Worm (Caenorhabditis elegans) whole organism, L3 larva: ENCODE results near the gene nas-21.

ENCODE experiments used
- ZK546.5 ChIP-seq: sonication (generic microtip); optimal IDR thresholded peaks from 2 replicates; lab custom pipeline; 2017; ENCODE audit warnings: missing biosample characterization, missing genetic modification characterization
- aly-2 ChIP-seq: fragments of 150-350 bp; optimal IDR thresholded peaks from 2 replicates; lab custom pipeline; 2014; ENCODE audit warnings: missing biosample characterization, missing genetic modification characterization
- ama-1 ChIP-seq: fragments of 150-350 bp; optimal IDR thresholded peaks from 2 replicates; lab custom pipeline; 2018
- ceh-28 ChIP-seq: fragments of 150-350 bp; optimal IDR thresholded peaks from 2 replicates; lab custom pipeline; 2014; ENCODE audit warnings: missing biosample characterization, missing genetic modification reagents, missing genetic modification characterization
- ceh-82 ChIP-seq: fragments of 150-350 bp; optimal IDR thresholded peaks from 2 replicates; lab custom pipeline; 2014; ENCODE audit warnings: missing biosample characterization, missing genetic modification characterization
- ceh-9 ChIP-seq: sonication (generic microtip); optimal IDR thresholded peaks from 2 replicates; lab custom pipeline; 2018; ENCODE audit warnings: missing biosample characterization, missing genetic modification characterization
- egl-27 ChIP-seq: sonication (generic microtip); optimal IDR thresholded peaks from 4 replicates; lab custom pipeline; 2017; ENCODE audit warnings: missing biosample characterization, missing genetic modification reagents, missing genetic modification characterization
- egl-5 ChIP-seq: fragments of 150-350 bp; optimal IDR thresholded peaks from 2 replicates; lab custom pipeline; 2017; ENCODE audit warnings: missing biosample characterization, missing genetic modification reagents, missing genetic modification characterization, inconsistent platforms
- elt-1 ChIP-seq: fragments of 150-350 bp; optimal IDR thresholded peaks from 2 replicates; lab custom pipeline; 2014; ENCODE audit warnings: missing biosample characterization, missing genetic modification characterization
- elt-2 ChIP-seq: sonication (generic microtip); optimal IDR thresholded peaks from 2 replicates; lab custom pipeline; 2016; ENCODE audit warnings: missing genetic modification reagents, mild to moderate bottlenecking, missing genetic modification characterization, missing compliant biosample characterization
- elt-3 ChIP-seq, 3 experiments: fragments of 150-350 bp in 1 of 3; sonication (generic microtip) in 2 of 3; optimal IDR thresholded peaks; 2 replicates in 2 of 3; 4 replicates in 1 of 3; lab custom pipeline; 2014 to 2017; ENCODE audit warnings: missing biosample characterization in 3 of 3, missing genetic modification characterization in 3 of 3
- fkh-10 ChIP-seq: sonication (generic microtip); optimal IDR thresholded peaks from 2 replicates; lab custom pipeline; 2017; ENCODE audit warnings: missing biosample characterization, missing genetic modification reagents, missing genetic modification characterization
- fos-1 ChIP-seq: fragments of 150-350 bp; optimal IDR thresholded peaks from 2 replicates; lab custom pipeline; 2014; ENCODE audit warnings: missing biosample characterization, missing genetic modification characterization
- hmg-11 ChIP-seq: sonication (generic microtip); optimal IDR thresholded peaks from 2 replicates; lab custom pipeline; 2016; ENCODE audit warnings: missing genetic modification characterization, missing compliant biosample characterization
- jun-1 ChIP-seq: fragments of 150-350 bp; optimal IDR thresholded peaks from 2 replicates; lab custom pipeline; 2014; ENCODE audit warnings: missing biosample characterization, missing genetic modification reagents, missing genetic modification characterization
- lin-15B ChIP-seq: fragments of 150-350 bp; optimal IDR thresholded peaks from 2 replicates; lab custom pipeline; 2014; ENCODE audit warnings: missing biosample characterization, missing genetic modification characterization
- lin-39 ChIP-seq: fragments of 150-350 bp; optimal IDR thresholded peaks from 2 replicates; lab custom pipeline; 2018; ENCODE audit warnings: missing biosample characterization, missing genetic modification reagents, missing genetic modification characterization
- lsy-12 ChIP-seq: sonication (generic microtip); optimal IDR thresholded peaks from 2 replicates; lab custom pipeline; 2016; ENCODE audit warnings: mild to moderate bottlenecking, missing genetic modification characterization, missing compliant biosample characterization
- mml-1 ChIP-seq: fragments of 150-350 bp; sonication (generic microtip); optimal IDR thresholded peaks from 3 replicates; lab custom pipeline; 2014; ENCODE audit warnings: missing biosample characterization, missing genetic modification characterization
- nfya-1 ChIP-seq: sonication (generic microtip); optimal IDR thresholded peaks from 2 replicates; lab custom pipeline; 2017; ENCODE audit warnings: missing genetic modification characterization, mild to moderate bottlenecking, missing compliant biosample characterization, antibody characterized with exemption, moderate library complexity; ENCODE audit not compliant: insufficient read depth
- nhr-12 ChIP-seq: fragments of 150-350 bp; optimal IDR thresholded peaks from 2 replicates; lab custom pipeline; 2014; ENCODE audit warnings: missing biosample characterization, missing genetic modification characterization
- nhr-23 ChIP-seq: fragments of 150-350 bp; optimal IDR thresholded peaks from 2 replicates; lab custom pipeline; 2014; ENCODE audit warnings: missing biosample characterization, missing genetic modification reagents, missing genetic modification characterization
- nhr-237 ChIP-seq: fragments of 150-350 bp; optimal IDR thresholded peaks from 2 replicates; lab custom pipeline; 2014; ENCODE audit warnings: missing biosample characterization, missing genetic modification characterization
- nhr-25 ChIP-seq: sonication (generic microtip); optimal IDR thresholded peaks from 2 replicates; lab custom pipeline; 2017; ENCODE audit warnings: missing biosample characterization, missing genetic modification characterization
- nhr-28 ChIP-seq: fragments of 150-350 bp; optimal IDR thresholded peaks from 2 replicates; lab custom pipeline; 2014; ENCODE audit warnings: missing biosample characterization, missing genetic modification characterization
- nhr-67 ChIP-seq: fragments of 150-350 bp; optimal IDR thresholded peaks from 2 replicates; lab custom pipeline; 2014; ENCODE audit warnings: missing biosample characterization, missing genetic modification characterization
- pqm-1 ChIP-seq: fragments of 150-350 bp; optimal IDR thresholded peaks from 2 replicates; lab custom pipeline; 2017; ENCODE audit warnings: missing biosample characterization, missing genetic modification characterization, inconsistent platforms
- sea-2 ChIP-seq: fragments of 150-350 bp; sonication (generic microtip); optimal IDR thresholded peaks from 4 replicates; lab custom pipeline; 2014; ENCODE audit warnings: missing biosample characterization, missing genetic modification reagents, missing genetic modification characterization
- skn-1 ChIP-seq: fragments of 150-350 bp; optimal IDR thresholded peaks from 2 replicates; lab custom pipeline; 2014; ENCODE audit warnings: missing biosample characterization, missing genetic modification characterization
- snpc-4 ChIP-seq: fragments of 150-350 bp; optimal IDR thresholded peaks from 2 replicates; lab custom pipeline; 2014; ENCODE audit warnings: missing biosample characterization, missing genetic modification characterization
- tbx-2 ChIP-seq: sonication (generic microtip); optimal IDR thresholded peaks from 2 replicates; lab custom pipeline; 2016; ENCODE audit warnings: mild to moderate bottlenecking, missing genetic modification characterization, missing compliant biosample characterization
- unc-62 ChIP-seq: fragments of 150-350 bp; sonication (generic microtip); optimal IDR thresholded peaks from 4 replicates; lab custom pipeline; 2014; ENCODE audit warnings: missing biosample characterization, missing genetic modification reagents, missing genetic modification characterization
- ztf-4 ChIP-seq: fragments of 150-350 bp; optimal IDR thresholded peaks from 2 replicates; lab custom pipeline; 2014; ENCODE audit warnings: missing biosample characterization, missing genetic modification characterization

The nas-21 gene

DNA sequence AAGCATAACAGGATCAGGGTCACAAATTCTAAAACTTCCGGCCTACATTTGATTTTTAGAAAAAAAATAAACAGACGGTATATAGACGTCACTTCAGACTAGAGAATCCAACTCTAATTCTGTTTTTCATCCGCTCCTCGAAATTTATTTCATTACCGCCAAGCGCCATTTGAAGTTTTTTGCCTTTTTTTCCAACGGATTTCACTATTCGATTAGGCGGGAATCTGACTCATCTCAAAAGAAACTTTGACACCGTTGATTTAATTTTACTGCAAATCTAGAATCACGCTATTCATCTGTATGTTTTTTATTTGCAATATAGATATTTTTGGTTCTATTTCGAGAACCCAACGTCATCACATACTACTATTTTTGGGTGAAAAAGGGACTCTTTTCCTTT is 41.5 kb upstream of the nas-21 start:
- no peak for TF ChIP-seq ceh-28
- peak; percentile 72 for TF ChIP-seq fkh-10 (GFP tag; lab: Kevin White, UChicago)

DNA sequence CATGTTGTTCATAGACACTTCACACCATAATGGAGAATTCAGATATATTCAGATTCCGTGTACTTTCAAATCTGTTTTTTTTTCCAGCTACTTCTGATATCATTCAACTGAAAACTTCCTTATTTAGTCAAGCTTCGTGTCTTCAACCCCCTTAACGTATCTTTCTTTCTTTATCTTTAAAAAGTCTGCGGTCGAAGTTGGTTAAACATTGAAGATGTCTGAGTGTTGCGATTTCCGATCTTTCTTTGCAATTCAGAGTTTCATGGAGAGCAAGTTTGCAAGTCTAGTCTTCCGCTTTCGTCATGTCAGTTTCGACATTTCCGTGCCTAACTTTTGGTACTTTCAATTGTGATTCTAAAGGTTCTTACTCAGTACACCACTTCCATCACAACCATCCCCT is 37.1 kb upstream of the nas-21 start:
- no peak for TF ChIP-seq nhr-28 (tag; lab: Kevin White, UChicago)
- TF ChIP-seq nhr-237 (tag; lab: Kevin White, UChicago): no peak
- TF ChIP-seq elt-2 (tag; lab: Kevin White, UChicago): no peak
- no peak for TF ChIP-seq nhr-25 (tag; lab: Kevin White, UChicago)
- no peak for TF ChIP-seq jun-1 (tag; lab: Kevin White, UChicago)
- TF ChIP-seq tbx-2: no peak
- no peak for TF ChIP-seq ceh-82 (tag; lab: Kevin White, UChicago)
- TF ChIP-seq skn-1 (tag; lab: Kevin White, UChicago): no peak
- TF ChIP-seq nhr-67 (tag; lab: Kevin White, UChicago): no peak
- TF ChIP-seq ZK546.5 (tag; lab: Kevin White, UChicago): no peak
- TF ChIP-seq fkh-10 (GFP tag; lab: Kevin White, UChicago): no peak
- no peak for TF ChIP-seq lin-15B (tag; lab: Kevin White, UChicago)

DNA sequence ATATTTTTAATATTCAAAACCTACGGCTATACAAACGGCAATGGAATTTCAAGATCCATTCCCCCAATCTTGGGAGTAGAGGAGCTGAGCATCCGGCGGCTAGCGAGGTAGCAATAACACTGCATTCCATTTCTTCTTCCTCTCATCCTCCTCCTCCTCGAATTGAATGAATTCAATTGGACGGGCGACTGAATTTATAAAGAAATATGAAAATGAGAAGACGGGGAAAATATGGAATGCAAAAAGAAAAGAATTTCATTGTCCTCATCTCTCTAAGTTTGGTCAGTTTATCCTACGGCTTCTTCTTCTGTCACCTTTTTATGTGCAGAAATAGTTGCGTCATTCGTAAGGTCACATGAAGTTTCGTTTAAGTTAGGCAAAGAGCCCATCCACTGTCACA is 36.0 kb upstream of the nas-21 start:
- TF ChIP-seq aly-2 (tag; lab: Kevin White, UChicago) (no peak), elt-2 (tag; lab: Kevin White, UChicago) (no peak), ama-1 (no peak), nhr-23 (tag; lab: Kevin White, UChicago) (no peak), skn-1 (tag; lab: Kevin White, UChicago) (no peak), nfya-1 (tag; lab: Kevin White, UChicago) (no peak), fkh-10 (GFP tag; lab: Kevin White, UChicago) (no peak), nhr-67 (tag; lab: Kevin White, UChicago) (no peak), nhr-12 (tag; lab: Kevin White, UChicago) (no peak), elt-3 (tag; optimal IDR thresholded peaks at IDR 0.05; lab: Kevin White, UChicago) (no peak), lsy-12 (no peak), lin-39 (tag; lab: Kevin White, UChicago) (no peak), fos-1 (no peak), lin-15B (tag; lab: Kevin White, UChicago) (no peak), ztf-4 (tag; lab: Kevin White, UChicago) (no peak), ZK546.5 (tag; lab: Kevin White, UChicago) (no peak), ceh-82 (tag; lab: Kevin White, UChicago) (no peak)

DNA sequence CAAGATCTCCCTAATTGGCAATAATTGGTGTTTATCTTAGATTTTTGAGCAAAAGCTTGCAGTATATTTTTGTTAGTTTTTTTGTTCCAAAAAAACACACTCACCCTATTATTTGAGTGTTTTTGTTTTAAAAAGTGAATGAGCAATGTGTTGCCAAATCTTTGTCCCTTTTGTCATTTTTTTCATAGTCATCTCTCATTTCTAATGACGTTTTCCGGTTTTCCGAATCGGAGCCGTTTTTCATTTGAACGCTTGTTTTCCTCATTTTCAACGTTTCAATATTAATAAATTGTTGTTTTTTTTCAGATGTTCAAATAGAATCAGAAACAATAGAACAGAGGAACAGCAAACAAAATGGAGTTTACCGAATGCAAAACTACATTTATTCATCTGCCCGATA is 33.9 kb upstream of the nas-21 start, which contains the start of gene dmsr-1:
Gene dmsr-1 (plus strand): TSS at position 301 of the 400 bp plus-strand sequence.
- TF ChIP-seq egl-27 (no peak), elt-1 (no peak), mml-1 (tag; lab: Kevin White, UChicago) (no peak)

DNA sequence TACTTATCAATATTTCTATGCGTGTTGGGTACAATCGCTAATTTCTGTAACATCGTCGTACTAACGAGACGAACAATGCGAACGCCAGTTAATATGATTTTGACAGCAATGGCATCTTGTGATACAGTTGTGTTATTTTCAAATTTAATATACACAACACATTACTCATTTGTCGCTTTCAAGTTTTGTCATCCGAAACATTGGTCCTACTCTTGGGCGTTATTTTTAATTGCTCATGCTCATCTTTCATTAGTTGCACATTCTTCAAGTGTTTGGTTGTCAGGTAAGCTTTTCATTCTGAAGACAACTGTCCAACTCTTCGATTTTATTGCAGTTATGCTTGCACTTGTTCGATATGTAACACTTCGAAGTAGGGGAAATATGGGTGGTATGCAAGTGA is 33.2 kb upstream of the nas-21 start:
- TF ChIP-seq sea-2: no peak

DNA sequence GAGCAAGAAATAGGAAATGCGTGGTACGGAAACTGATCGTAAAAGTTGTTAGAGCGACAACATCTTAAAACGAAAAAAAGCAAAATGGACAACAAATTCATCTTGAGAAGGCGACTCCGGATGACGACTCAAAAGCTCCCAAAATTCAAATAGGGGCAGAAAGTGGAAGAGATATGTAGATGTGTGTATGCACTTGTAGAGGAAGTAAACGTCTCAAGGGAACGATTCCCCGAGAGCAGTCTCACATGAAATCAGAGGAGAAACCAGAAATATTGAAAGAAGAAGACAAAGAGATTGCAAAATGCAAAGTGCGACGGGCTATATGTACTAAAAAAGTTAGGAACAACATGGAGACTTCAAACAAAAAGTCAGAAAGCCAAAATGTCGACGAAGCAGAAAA is 28.9 kb upstream of the nas-21 start, which contains the start of gene F57B7.2:
Gene F57B7.2 (minus strand): TSS at position 101 of the 400 bp plus-strand sequence.
- TF ChIP-seq unc-62 (peak; percentile 6), nhr-67 (tag; lab: Kevin White, UChicago) (no peak), nfya-1 (tag; lab: Kevin White, UChicago) (peak; percentile 16)

DNA sequence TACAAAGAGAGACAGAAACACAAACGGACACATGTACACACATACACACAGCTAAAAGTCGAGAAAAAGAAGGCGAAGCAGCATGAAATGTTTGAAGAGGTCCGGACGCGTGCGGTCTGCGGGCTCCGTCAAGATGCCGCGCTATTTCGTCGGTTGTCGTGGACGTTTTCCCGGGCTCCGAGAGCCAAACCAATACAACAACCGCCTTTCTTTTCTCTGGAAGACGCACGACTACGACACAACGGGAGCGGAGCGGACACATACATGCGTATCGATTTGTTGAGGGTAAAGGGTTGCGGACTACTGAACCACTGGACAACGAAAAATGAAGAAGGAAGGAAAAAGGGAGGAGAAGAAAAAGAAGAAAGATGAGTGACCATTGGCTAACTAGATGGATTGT is 27.0 kb upstream of the nas-21 start:
- TF ChIP-seq snpc-4 (tag; lab: Kevin White, UChicago) (peak; percentile 20), nfya-1 (tag; lab: Kevin White, UChicago) (peak; percentile 86), lin-39 (tag; lab: Kevin White, UChicago) (peak; percentile 73), hmg-11 (tag; lab: Kevin White, UChicago) (peak; percentile 30), ceh-28 (peak; percentile 28), tbx-2 (no peak), sea-2 (no peak), egl-5 (tag; lab: Kevin White, UChicago) (peak; percentile 48), elt-2 (tag; lab: Kevin White, UChicago) (no peak), pqm-1 (tag; lab: Kevin White, UChicago) (no peak), unc-62 (peak; percentile 52), ceh-9 (tag; lab: Kevin White, UChicago) (no peak), skn-1 (tag; lab: Kevin White, UChicago) (no peak)
